Worm (Caenorhabditis elegans) whole organism, L2 larva: ENCODE data around the gene K11H3.5.

Experiments
- C34F6.9 ChIP-seq: fragments of 150-350 bp; optimal IDR thresholded peaks from 2 replicates; lab custom pipeline; 2014; ENCODE audit warnings: missing biosample characterization, missing genetic modification characterization
- F13H6.1 ChIP-seq: sonication (generic microtip); optimal IDR thresholded peaks from 2 replicates; lab custom pipeline; 2016; ENCODE audit warnings: missing genetic modification characterization, missing compliant biosample characterization
- R02D3.7 ChIP-seq: fragments of 150-350 bp; optimal IDR thresholded peaks from 2 replicates; lab custom pipeline; 2014; ENCODE audit warnings: missing biosample characterization, missing genetic modification characterization
- Y55F3AM.14 ChIP-seq: fragments of 200-800 bp; sonication (Bioruptor generic); optimal IDR thresholded peaks from 2 replicates; lab custom pipeline; 2018; ENCODE audit warnings: mild to moderate bottlenecking, missing genetic modification characterization, missing compliant biosample characterization
- ZK546.5 ChIP-seq: sonication (generic microtip); optimal IDR thresholded peaks from 2 replicates; lab custom pipeline; 2017; ENCODE audit warnings: missing biosample characterization, missing genetic modification characterization
- alr-1 ChIP-seq: fragments of 150-350 bp; optimal IDR thresholded peaks from 2 replicates; lab custom pipeline; 2014; ENCODE audit warnings: missing biosample characterization, missing genetic modification characterization
- aly-2 ChIP-seq: fragments of 150-350 bp; optimal IDR thresholded peaks from 2 replicates; lab custom pipeline; 2014; ENCODE audit warnings: missing biosample characterization, missing genetic modification characterization
- ama-1 ChIP-seq: fragments of 150-350 bp; optimal IDR thresholded peaks from 2 replicates; lab custom pipeline; 2018; ENCODE audit warnings: inconsistent platforms
- blmp-1 ChIP-seq: sonication (generic microtip); optimal IDR thresholded peaks from 2 replicates; lab custom pipeline; 2017; ENCODE audit warnings: missing genetic modification characterization, mild to moderate bottlenecking, missing compliant biosample characterization, antibody characterized with exemption, moderate library complexity; ENCODE audit not compliant: insufficient read depth
- ceh-16 ChIP-seq: fragments of 150-350 bp; optimal IDR thresholded peaks from 2 replicates; lab custom pipeline; 2014; ENCODE audit warnings: missing biosample characterization, missing genetic modification characterization
- ceh-82 ChIP-seq: fragments of 150-350 bp; optimal IDR thresholded peaks from 2 replicates; lab custom pipeline; 2014; ENCODE audit warnings: missing biosample characterization, missing genetic modification characterization
- crh-2 ChIP-seq: sonication (generic microtip); optimal IDR thresholded peaks from 2 replicates; lab custom pipeline; 2017; ENCODE audit warnings: missing biosample characterization, missing genetic modification characterization
- dmd-4 ChIP-seq: sonication (generic microtip); optimal IDR thresholded peaks from 2 replicates; lab custom pipeline; 2017; ENCODE audit warnings: missing biosample characterization, missing genetic modification characterization
- egl-27 ChIP-seq: sonication (generic microtip); optimal IDR thresholded peaks from 3 replicates; lab custom pipeline; 2017; ENCODE audit warnings: missing biosample characterization, missing genetic modification reagents, missing genetic modification characterization
- elt-1 ChIP-seq: fragments of 150-350 bp; optimal IDR thresholded peaks from 2 replicates; lab custom pipeline; 2014; ENCODE audit warnings: missing biosample characterization, missing genetic modification characterization
- elt-3 ChIP-seq: sonication (generic microtip); optimal IDR thresholded peaks from 2 replicates; lab custom pipeline; 2017; ENCODE audit warnings: missing biosample characterization, missing genetic modification characterization
- fos-1 ChIP-seq: fragments of 150-350 bp; optimal IDR thresholded peaks from 2 replicates; lab custom pipeline; 2014; ENCODE audit warnings: missing biosample characterization, missing genetic modification characterization
- gmeb-1 ChIP-seq: fragments of 150-350 bp; optimal IDR thresholded peaks from 2 replicates; lab custom pipeline; 2014; ENCODE audit warnings: missing biosample characterization, missing genetic modification characterization
- lin-11 ChIP-seq: fragments of 150-350 bp; sonication (generic microtip); optimal IDR thresholded peaks from 2 replicates; lab custom pipeline; 2014; ENCODE audit warnings: missing biosample characterization, missing genetic modification characterization, inconsistent platforms, mixed read lengths
- lin-13 ChIP-seq: fragments of 150-350 bp; optimal IDR thresholded peaks from 2 replicates; lab custom pipeline; 2014; ENCODE audit warnings: missing biosample characterization, missing genetic modification reagents, missing genetic modification characterization
- lin-39 ChIP-seq: fragments of 150-350 bp; optimal IDR thresholded peaks from 2 replicates; lab custom pipeline; 2014; ENCODE audit warnings: missing biosample characterization, missing genetic modification reagents, missing genetic modification characterization
- lsy-2 ChIP-seq, 2 experiments: fragments of 150-350 bp in 1 of 2; sonication (generic microtip) in 1 of 2; optimal IDR thresholded peaks; 2 replicates each; lab custom pipeline; 2014 to 2017; ENCODE audit warnings: missing biosample characterization in 2 of 2, missing genetic modification characterization in 2 of 2
- mab-5 ChIP-seq: fragments of 150-350 bp; optimal IDR thresholded peaks from 2 replicates; lab custom pipeline; 2014; ENCODE audit warnings: missing biosample characterization, missing genetic modification characterization
- mbf-1 ChIP-seq: sonication (generic microtip); optimal IDR thresholded peaks from 2 replicates; lab custom pipeline; 2017; ENCODE audit warnings: missing biosample characterization, missing genetic modification characterization
- mdl-1 ChIP-seq, 2 experiments: fragments of 150-350 bp in 1 of 2; sonication (generic microtip) in 1 of 2; optimal IDR thresholded peaks; 2 replicates each; lab custom pipeline; 2017; ENCODE audit warnings: missing biosample characterization in 2 of 2, missing genetic modification characterization in 2 of 2
- nhr-10 ChIP-seq: sonication (generic microtip); optimal IDR thresholded peaks from 2 replicates; lab custom pipeline; 2017; ENCODE audit warnings: missing biosample characterization, missing genetic modification characterization
- nhr-11 ChIP-seq: fragments of 150-350 bp; optimal IDR thresholded peaks from 2 replicates; lab custom pipeline; 2014; ENCODE audit warnings: missing biosample characterization, missing genetic modification characterization
- nhr-12 ChIP-seq: fragments of 150-350 bp; optimal IDR thresholded peaks from 2 replicates; lab custom pipeline; 2014; ENCODE audit warnings: missing biosample characterization, missing genetic modification characterization
- nhr-129 ChIP-seq: fragments of 150-350 bp; optimal IDR thresholded peaks from 2 replicates; lab custom pipeline; 2014; ENCODE audit warnings: missing biosample characterization, missing genetic modification characterization
- nhr-21 ChIP-seq: fragments of 150-350 bp; optimal IDR thresholded peaks from 2 replicates; lab custom pipeline; 2014; ENCODE audit warnings: missing biosample characterization, missing genetic modification characterization
- nhr-23 ChIP-seq: fragments of 150-350 bp; optimal IDR thresholded peaks from 2 replicates; lab custom pipeline; 2014; ENCODE audit warnings: missing biosample characterization, missing genetic modification reagents, missing genetic modification characterization
- nhr-237 ChIP-seq: fragments of 150-350 bp; optimal IDR thresholded peaks from 2 replicates; lab custom pipeline; 2014; ENCODE audit warnings: missing biosample characterization, missing genetic modification characterization
- nhr-25 ChIP-seq: fragments of 150-350 bp; sonication (generic microtip); optimal IDR thresholded peaks from 3 replicates; lab custom pipeline; 2014; ENCODE audit warnings: missing biosample characterization, missing genetic modification characterization
- nhr-6 ChIP-seq: fragments of 150-350 bp; optimal IDR thresholded peaks from 2 replicates; lab custom pipeline; 2014; ENCODE audit warnings: missing biosample characterization, missing genetic modification characterization
- nhr-77 ChIP-seq: fragments of 150-350 bp; optimal IDR thresholded peaks from 2 replicates; lab custom pipeline; 2014; ENCODE audit warnings: missing biosample characterization, missing genetic modification characterization
- peb-1 ChIP-seq: fragments of 150-350 bp; optimal IDR thresholded peaks from 2 replicates; lab custom pipeline; 2014; ENCODE audit warnings: missing biosample characterization, missing genetic modification characterization
- sem-4 ChIP-seq: fragments of 150-350 bp; optimal IDR thresholded peaks from 2 replicates; lab custom pipeline; 2014; ENCODE audit warnings: missing biosample characterization, missing genetic modification reagents, missing genetic modification characterization
- skn-1 ChIP-seq: sonication (generic microtip); optimal IDR thresholded peaks from 2 replicates; lab custom pipeline; 2017; ENCODE audit warnings: missing biosample characterization, missing genetic modification characterization
- sma-3 ChIP-seq: sonication (generic microtip); optimal IDR thresholded peaks from 2 replicates; lab custom pipeline; 2016; ENCODE audit warnings: missing genetic modification reagents, missing genetic modification characterization, missing compliant biosample characterization
- sma-9 ChIP-seq, 2 experiments: fragments of 150-350 bp in 1 of 2; sonication (generic microtip) in 1 of 2; optimal IDR thresholded peaks; 2 replicates each; lab custom pipeline; 2014 to 2016; ENCODE audit warnings: missing genetic modification characterization in 2 of 2, mild to moderate bottlenecking in 1 of 2, missing biosample characterization in 1 of 2, missing compliant biosample characterization in 1 of 2, missing genetic modification reagents in 1 of 2, moderate library complexity in 1 of 2
- snpc-4 ChIP-seq: fragments of 150-350 bp; optimal IDR thresholded peaks from 2 replicates; lab custom pipeline; 2014; ENCODE audit warnings: missing biosample characterization, missing genetic modification characterization
- unc-39 ChIP-seq: fragments of 150-350 bp; optimal IDR thresholded peaks from 2 replicates; lab custom pipeline; 2014; ENCODE audit warnings: missing biosample characterization, missing genetic modification characterization
- unc-55 ChIP-seq: fragments of 150-350 bp; sonication (generic microtip); optimal IDR thresholded peaks from 3 replicates; lab custom pipeline; 2014; ENCODE audit warnings: missing biosample characterization, missing genetic modification reagents, missing genetic modification characterization
- unc-62 ChIP-seq: fragments of 150-350 bp; optimal IDR thresholded peaks from 2 replicates; lab custom pipeline; 2014; ENCODE audit warnings: missing biosample characterization, missing genetic modification reagents, missing genetic modification characterization
- zag-1 ChIP-seq: fragments of 150-350 bp; optimal IDR thresholded peaks from 2 replicates; lab custom pipeline; 2014; ENCODE audit warnings: missing biosample characterization, missing genetic modification characterization
- ztf-1 ChIP-seq: fragments of 200-800 bp; sonication (Bioruptor generic); conservative IDR thresholded peaks from 2 replicates; pipeline ENCODE4 v1.3.6; 2022; ENCODE audit warnings: missing genetic modification characterization, missing compliant biosample characterization
- ztf-11 ChIP-seq: sonication (generic microtip); optimal IDR thresholded peaks from 2 replicates; lab custom pipeline; 2017; ENCODE audit warnings: missing biosample characterization, missing genetic modification characterization
- ztf-4 ChIP-seq: fragments of 150-350 bp; optimal IDR thresholded peaks from 2 replicates; lab custom pipeline; 2014; ENCODE audit warnings: missing biosample characterization, missing genetic modification characterization

The K11H3.5 gene

ce11 chrIII:9825073-9825828 is 18.3 kb upstream of the K11H3.5 start, which contains the start of gene ZK632.9:
ZK632.9 (minus strand) TSS chrIII:9825432.
- TF ChIP-seq Y55F3AM.14 (GFP tag; lab: Kevin White, UChicago) (peak; percentile 9), fos-1 (tag; lab: Kevin White, UChicago) (peak; percentile 35), elt-3 (tag; lab: Kevin White, UChicago) (no peak), mbf-1 (tag; lab: Kevin White, UChicago) (no peak), mab-5 (no peak), blmp-1 (tag; lab: Kevin White, UChicago) (no peak), ztf-1 (no peak), sma-9 (GFP tag; optimal IDR thresholded peaks at IDR 0.05; lab: Kevin White, UChicago) (no peak), sma-9 (tag; optimal IDR thresholded peaks at IDR 0.05; lab: Kevin White, UChicago) (no peak), elt-1 (tag; lab: Kevin White, UChicago) (no peak), ztf-11 (no peak), sma-3 (GFP tag; lab: Kevin White, UChicago) (no peak), lin-13 (GFP tag; lab: Kevin White, UChicago) (no peak), unc-55 (GFP tag; lab: Kevin White, UChicago) (peak; percentile 11), ama-1 (lab: Kevin White, UChicago) (no peak), skn-1 (tag; lab: Kevin White, UChicago) (peak; percentile 34), F13H6.1 (no peak), zag-1 (tag; lab: Kevin White, UChicago) (no peak), lsy-2 (tag; optimal IDR thresholded peaks at IDR 0.05; lab: Kevin White, UChicago) (no peak), nhr-10 (tag; lab: Kevin White, UChicago) (peak; percentile 7), unc-62 (GFP tag; lab: Kevin White, UChicago) (no peak), nhr-12 (tag; lab: Kevin White, UChicago) (no peak), unc-39 (tag; lab: Kevin White, UChicago) (no peak), dmd-4 (tag; lab: Kevin White, UChicago) (no peak), nhr-11 (no peak), snpc-4 (tag; lab: Kevin White, UChicago) (no peak), nhr-129 (tag; lab: Kevin White, UChicago) (peak; percentile 32), mdl-1 (tag; optimal IDR thresholded peaks at IDR 0.05; lab: Kevin White, UChicago) (no peak), lin-11 (tag; lab: Kevin White, UChicago) (no peak), nhr-23 (tag; lab: Kevin White, UChicago) (no peak), C34F6.9 (no peak), sem-4 (tag; lab: Kevin White, UChicago) (no peak), nhr-237 (no peak), nhr-6 (tag; lab: Kevin White, UChicago) (no peak), aly-2 (no peak), nhr-21 (tag; lab: Kevin White, UChicago) (peak; percentile 8), alr-1 (no peak), lin-39 (tag; lab: Kevin White, UChicago) (no peak), ceh-82 (tag; lab: Kevin White, UChicago) (no peak), egl-27 (tag; lab: Kevin White, UChicago) (no peak), ZK546.5 (tag; lab: Kevin White, UChicago) (no peak), gmeb-1 (no peak), crh-2 (tag; lab: Kevin White, UChicago) (no peak), nhr-77 (tag; lab: Kevin White, UChicago) (no peak), peb-1 (tag; lab: Kevin White, UChicago) (no peak), ceh-16 (tag; lab: Kevin White, UChicago) (no peak), R02D3.7 (tag; lab: Kevin White, UChicago) (no peak), nhr-25 (tag; lab: Kevin White, UChicago) (no peak), ztf-4 (no peak)
